Fruit fly (Drosophila melanogaster) whole organism, embryonic: ENCODE measurements around the gene CG2021.

Experiments
- Antp ChIP-seq: fragments of 200-800 bp; sonication (Bioruptor generic); optimal IDR thresholded peaks from 3 replicates; lab custom pipeline; 2016; ENCODE audit warnings: missing biosample characterization, missing genetic modification characterization
- Bteb2 ChIP-seq: fragments of 200-800 bp; sonication (Bioruptor generic); optimal IDR thresholded peaks from 2 replicates; lab custom pipeline; 2016; ENCODE audit warnings: missing biosample characterization, missing genetic modification characterization
- CG10267 ChIP-seq: fragments of 200-800 bp; sonication (Bioruptor generic); optimal IDR thresholded peaks from 2 replicates; lab custom pipeline; 2018; ENCODE audit warnings: missing biosample characterization, mild to moderate bottlenecking, missing genetic modification characterization, moderate library complexity
- CG10366 ChIP-seq: fragments of 200-800 bp; sonication (Bioruptor generic); IDR thresholded peaks from 2 replicates; pipeline ENCODE4 v1.3.6; 2022; ENCODE audit warnings: missing biosample characterization, missing genetic modification characterization
- CG10654 ChIP-seq: fragments of 200-800 bp; sonication (Bioruptor generic); optimal IDR thresholded peaks from 2 replicates; lab custom pipeline; 2016; ENCODE audit warnings: missing biosample characterization, missing genetic modification characterization
- CG10979 ChIP-seq: fragments of 200-800 bp; sonication (Bioruptor generic); optimal IDR thresholded peaks from 2 replicates; lab custom pipeline; 2018; ENCODE audit warnings: missing biosample characterization, mild to moderate bottlenecking, missing genetic modification characterization, moderate library complexity
- CG11093 ChIP-seq: fragments of 200-800 bp; sonication (Bioruptor generic); IDR thresholded peaks from 3 replicates; pipeline ENCODE4 v1.3.6; 2022; ENCODE audit warnings: missing biosample characterization, missing genetic modification characterization
- CG11398 ChIP-seq: fragments of 200-800 bp; sonication (Bioruptor generic); optimal IDR thresholded peaks from 2 replicates; lab custom pipeline; 2016; ENCODE audit warnings: missing biosample characterization, missing genetic modification characterization
- CG11456 ChIP-seq: fragments of 200-800 bp; sonication (Bioruptor generic); IDR thresholded peaks from 3 replicates; pipeline ENCODE4 v1.3.6; 2022; ENCODE audit warnings: missing biosample characterization, missing genetic modification characterization
- CG12236 ChIP-seq: fragments of 200-800 bp; sonication (Bioruptor generic); optimal IDR thresholded peaks from 2 replicates; lab custom pipeline; 2016; ENCODE audit warnings: missing biosample characterization, missing genetic modification characterization
- CG14014 ChIP-seq: fragments of 200-800 bp; sonication (Bioruptor generic); IDR thresholded peaks from 2 replicates; pipeline ENCODE4 v1.3.6; 2022; ENCODE audit warnings: missing biosample characterization, missing genetic modification characterization
- CG14441 ChIP-seq: fragments of 200-800 bp; sonication (Bioruptor generic); IDR thresholded peaks from 2 replicates; pipeline ENCODE4 v1.3.6; 2022; ENCODE audit warnings: missing biosample characterization, missing genetic modification characterization
- CG43689 ChIP-seq: fragments of 200-800 bp; sonication (Bioruptor generic); IDR thresholded peaks from 2 replicates; pipeline ENCODE4 v1.3.6; 2022; ENCODE audit warnings: missing biosample characterization, missing genetic modification characterization
- CG5953 ChIP-seq: fragments of 200-800 bp; sonication (Bioruptor generic); IDR thresholded peaks from 2 replicates; pipeline ENCODE4 v1.3.6; 2022; ENCODE audit warnings: missing biosample characterization, missing genetic modification characterization
- CG6272 ChIP-seq: fragments of 200-800 bp; sonication (Bioruptor generic); IDR thresholded peaks from 2 replicates; pipeline ENCODE4 v1.3.6; 2022; ENCODE audit warnings: missing biosample characterization, missing genetic modification characterization
- CG6689 ChIP-seq: fragments of 200-800 bp; sonication (Bioruptor generic); IDR thresholded peaks from 2 replicates; pipeline ENCODE4 v1.3.6; 2022; ENCODE audit warnings: missing biosample characterization, missing genetic modification characterization
- CG7786 ChIP-seq: fragments of 200-800 bp; sonication (Bioruptor generic); optimal IDR thresholded peaks from 2 replicates; lab custom pipeline; 2016; ENCODE audit warnings: missing biosample characterization, missing genetic modification characterization
- CG8388 ChIP-seq: fragments of 200-800 bp; sonication (Bioruptor generic); optimal IDR thresholded peaks from 2 replicates; lab custom pipeline; 2019; ENCODE audit warnings: missing biosample characterization, mild to moderate bottlenecking, missing genetic modification characterization, moderate library complexity
- CG8924 ChIP-seq: fragments of 200-800 bp; optimal IDR thresholded peaks from 3 replicates; lab custom pipeline; 2019; ENCODE audit warnings: missing biosample characterization, mild to moderate bottlenecking, missing genetic modification characterization, moderate library complexity
- CG9876 ChIP-seq: fragments of 200-800 bp; sonication (Bioruptor generic); optimal IDR thresholded peaks from 2 replicates; lab custom pipeline; 2016; ENCODE audit warnings: missing biosample characterization, missing genetic modification characterization
- D19A ChIP-seq: fragments of 200-800 bp; optimal IDR thresholded peaks from 3 replicates; lab custom pipeline; 2019; ENCODE audit warnings: missing biosample characterization, mild to moderate bottlenecking, missing genetic modification characterization, moderate library complexity
- Drgx ChIP-seq: fragments of 200-800 bp; sonication (Bioruptor generic); IDR thresholded peaks from 2 replicates; pipeline ENCODE4 v1.3.6; 2022; ENCODE audit warnings: missing biosample characterization, missing genetic modification characterization
- E2f2 ChIP-seq: fragments of 200-800 bp; sonication (Bioruptor generic); IDR thresholded peaks from 2 replicates; pipeline ENCODE4 v1.3.6; 2022; ENCODE audit warnings: missing biosample characterization, missing genetic modification characterization
- Elba2 ChIP-seq: fragments of 200-800 bp; sonication (Bioruptor generic); optimal IDR thresholded peaks from 3 replicates; lab custom pipeline; 2016; ENCODE audit warnings: missing biosample characterization, missing genetic modification characterization
- Fer3 ChIP-seq: fragments of 200-800 bp; sonication (Bioruptor generic); optimal IDR thresholded peaks from 2 replicates; lab custom pipeline; 2018; ENCODE audit warnings: missing biosample characterization, mild to moderate bottlenecking, missing genetic modification characterization, moderate library complexity
- Hsf ChIP-seq: fragments of 200-800 bp; sonication (Bioruptor generic); optimal IDR thresholded peaks from 3 replicates; lab custom pipeline; 2016; ENCODE audit warnings: missing biosample characterization, missing genetic modification characterization
- Lpt ChIP-seq: fragments of >200 bp; optimal IDR thresholded peaks from 2 replicates; lab custom pipeline; 2018; ENCODE audit warnings: missing biosample characterization, missing genetic modification characterization
- Nf-YC ChIP-seq: fragments of 200-800 bp; optimal IDR thresholded peaks from 3 replicates; lab custom pipeline; 2019; ENCODE audit warnings: missing biosample characterization, mild to moderate bottlenecking, missing genetic modification characterization, moderate library complexity
- NfI ChIP-seq: fragments of 200-800 bp; sonication (Bioruptor generic); optimal IDR thresholded peaks from 3 replicates; lab custom pipeline; 2018; ENCODE audit warnings: missing biosample characterization, mild to moderate bottlenecking, missing genetic modification characterization, moderate library complexity
- Sox100B ChIP-seq: fragments of 200-800 bp; sonication (Bioruptor generic); optimal IDR thresholded peaks from 3 replicates; lab custom pipeline; 2018; ENCODE audit warnings: missing biosample characterization, mild to moderate bottlenecking, missing genetic modification characterization
- Sry-δ ChIP-seq: fragments of 200-800 bp; sonication (Bioruptor generic); optimal IDR thresholded peaks from 2 replicates; lab custom pipeline; 2016; ENCODE audit warnings: missing biosample characterization, missing genetic modification characterization
- cato ChIP-seq: fragments of 200-800 bp; sonication (Bioruptor generic); optimal IDR thresholded peaks from 2 replicates; lab custom pipeline; 2016; ENCODE audit warnings: missing biosample characterization, missing genetic modification characterization, borderline replicate concordance
- chinmo ChIP-seq: fragments of 200-800 bp; sonication (Bioruptor generic); IDR thresholded peaks from 4 replicates; pipeline ENCODE4 v1.3.6; 2022; ENCODE audit warnings: missing biosample characterization, missing genetic modification characterization; ENCODE audit not compliant: partially characterized antibody
- chm ChIP-seq: fragments of 200-800 bp; sonication (Bioruptor generic); IDR thresholded peaks from 2 replicates; pipeline ENCODE4 v1.3.6; 2022; ENCODE audit warnings: missing biosample characterization, missing genetic modification characterization
- dan ChIP-seq: fragments of 200-800 bp; sonication (Bioruptor generic); IDR thresholded peaks from 2 replicates; pipeline ENCODE4 v1.3.6; 2022; ENCODE audit warnings: missing biosample characterization, missing genetic modification characterization
- gsb ChIP-seq: fragments of 200-800 bp; sonication (Bioruptor generic); IDR thresholded peaks from 2 replicates; pipeline ENCODE4 v1.3.6; 2022; ENCODE audit warnings: missing biosample characterization, missing genetic modification characterization
- klu ChIP-seq: fragments of 200-800 bp; sonication (Bioruptor generic); IDR thresholded peaks from 2 replicates; pipeline ENCODE4 v1.3.6; 2022; ENCODE audit warnings: missing biosample characterization, missing genetic modification characterization
- lov ChIP-seq, 2 experiments: fragments of 200-800 bp in 1 of 2; fragments of >200 bp in 1 of 2; sonication (Bioruptor generic) in 1 of 2; IDR thresholded peaks in 1 of 2; optimal IDR thresholded peaks in 1 of 2; 2 replicates in 1 of 2; 3 replicates in 1 of 2; pipeline versions ENCODE4 v1.3.6 to Lab custom; 2017 to 2022; ENCODE audit warnings: missing biosample characterization in 1 of 2, missing genetic modification characterization in 1 of 2
- mam ChIP-seq: fragments of 200-800 bp; sonication (Bioruptor generic); optimal IDR thresholded peaks from 3 replicates; lab custom pipeline; 2016; ENCODE audit warnings: missing biosample characterization, missing genetic modification characterization
- oc ChIP-seq: fragments of 200-800 bp; sonication (Bioruptor generic); optimal IDR thresholded peaks from 2 replicates; lab custom pipeline; 2018; ENCODE audit warnings: missing biosample characterization, mild to moderate bottlenecking, missing genetic modification characterization, moderate library complexity
- onecut ChIP-seq: fragments of 200-800 bp; sonication (Bioruptor generic); IDR thresholded peaks from 2 replicates; pipeline ENCODE4 v1.3.6; 2022; ENCODE audit warnings: missing biosample characterization, missing genetic modification characterization
- pho ChIP-seq: fragments of 200-800 bp; sonication (Bioruptor generic); optimal IDR thresholded peaks from 2 replicates; lab custom pipeline; 2016; ENCODE audit warnings: missing biosample characterization, missing genetic modification characterization
- repo ChIP-seq: fragments of 200-800 bp; sonication (Bioruptor generic); optimal IDR thresholded peaks from 2 replicates; lab custom pipeline; 2016; ENCODE audit warnings: missing biosample characterization, missing genetic modification characterization
- ro ChIP-seq: fragments of 200-800 bp; sonication (Bioruptor generic); IDR thresholded peaks from 2 replicates; pipeline ENCODE4 v1.3.6; 2022; ENCODE audit warnings: missing biosample characterization, missing genetic modification characterization
- schlank ChIP-seq: fragments of 200-800 bp; sonication (Bioruptor generic); optimal IDR thresholded peaks from 2 replicates; lab custom pipeline; 2018; ENCODE audit warnings: missing biosample characterization, mild to moderate bottlenecking, missing genetic modification characterization
- sd ChIP-seq: fragments of 200-800 bp; sonication (Bioruptor generic); optimal IDR thresholded peaks from 3 replicates; lab custom pipeline; 2018; ENCODE audit warnings: missing biosample characterization, mild to moderate bottlenecking, missing genetic modification characterization, moderate library complexity
- sr ChIP-seq: fragments of 200-800 bp; sonication (Bioruptor generic); IDR thresholded peaks from 3 replicates; pipeline ENCODE4 v1.3.6; 2022; ENCODE audit warnings: missing biosample characterization, missing genetic modification characterization
- vvl ChIP-seq: fragments of 200-800 bp; sonication (Bioruptor generic); IDR thresholded peaks from 2 replicates; pipeline ENCODE4 v1.3.6; 2022; ENCODE audit warnings: missing biosample characterization, missing genetic modification characterization
- zfh2 ChIP-seq: fragments of 200-800 bp; sonication (Bioruptor generic); optimal IDR thresholded peaks from 2 replicates; lab custom pipeline; 2016; ENCODE audit warnings: missing biosample characterization, missing genetic modification characterization

Gene CG2021

DNA sequence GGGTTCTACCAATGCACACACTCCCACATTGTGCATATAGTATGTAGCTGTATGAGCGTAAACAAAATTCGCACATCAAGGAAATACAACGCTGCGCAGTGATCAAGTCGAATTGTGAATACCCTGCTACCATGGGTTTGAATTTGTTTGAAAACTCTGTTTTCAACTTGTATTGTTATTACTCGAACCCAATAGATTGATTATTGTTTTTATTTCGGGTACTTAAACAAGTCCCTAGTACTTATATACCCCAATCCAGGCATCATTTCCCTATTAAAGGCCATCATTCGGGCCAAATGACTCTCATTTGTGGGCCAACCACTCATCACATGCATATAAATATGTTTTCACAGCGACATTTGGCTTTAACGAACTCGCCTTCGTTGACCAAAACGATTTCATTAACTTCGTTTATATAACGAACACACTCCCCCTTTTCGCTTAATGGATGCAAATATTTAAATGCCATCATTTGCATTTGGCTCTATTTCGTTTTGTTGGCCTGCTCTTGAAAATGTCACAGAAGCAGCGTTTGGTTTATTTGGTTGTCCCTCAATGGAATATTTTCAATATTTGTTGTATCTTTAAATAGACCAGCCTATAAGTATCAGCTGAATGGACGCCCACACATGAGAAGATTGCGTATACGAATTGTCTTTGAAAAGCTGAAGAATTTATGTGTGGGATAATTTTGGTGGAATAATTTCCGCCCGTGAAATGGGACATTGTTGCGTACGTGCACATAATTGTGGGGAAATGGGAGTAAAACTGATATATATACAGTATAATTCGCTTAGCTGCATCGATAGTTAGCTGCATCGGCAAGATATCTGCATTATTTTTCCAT is 36.9 kb downstream of the CG2021 start (continued):
- 0 out of 2 replicates have a peak, but pooled peaks have one; percentile 13 for TF ChIP-seq ro (GFP tag; lab: Robert Waterston, UW)
- TF ChIP-seq gsb = peak; percentile 56
- peak; percentile 66 for TF ChIP-seq Fer3 (tag; lab: Kevin White, UChicago)
- peak; percentile 40 for TF ChIP-seq pho
- peak; percentile 83; the same call in 3 of the 4 replicates for TF ChIP-seq chinmo (GFP tag; lab: Robert Waterston, UW)
- TF ChIP-seq CG10654 (GFP tag; lab: Kevin White, UChicago) = no peak
- TF ChIP-seq onecut (GFP tag; lab: Robert Waterston, UW) = peak; percentile 31; the same call in 1 of the 2 replicates
- TF ChIP-seq CG10366 (GFP tag; lab: Robert Waterston, UW) = peak; percentile 83
- TF ChIP-seq CG8924 (tag; lab: Kevin White, UChicago) = peak; percentile 61
- TF ChIP-seq CG7786 = peak; percentile 69
- TF ChIP-seq NfI = peak; percentile 68
- TF ChIP-seq dan (GFP tag; lab: Robert Waterston, UW) = no peak
- peak; percentile 65 for TF ChIP-seq Bteb2
- TF ChIP-seq CG10267 (tag; lab: Kevin White, UChicago) = peak; percentile 19
- no peak for TF ChIP-seq repo (GFP tag; lab: Kevin White, UChicago)
- peak; percentile 76; the same call in 2 of the 3 replicates for TF ChIP-seq CG11456 (GFP tag; lab: Robert Waterston, UW)
- TF ChIP-seq Antp = peak; percentile 57
- peak; percentile 36 for TF ChIP-seq Nf-YC (tag; lab: Kevin White, UChicago)
- no peak for TF ChIP-seq lov (optimal IDR thresholded peaks at IDR 0.05; lab: Kevin White, UChicago)
- TF ChIP-seq lov (GFP tag; IDR thresholded peaks at IDR 0.05; lab: Robert Waterston, UW) = 0 out of 3 replicates have a peak, but pooled peaks have one; percentile 23
- TF ChIP-seq CG14441 = peak; percentile 90
- no peak for TF ChIP-seq CG5953 (GFP tag; lab: Robert Waterston, UW)
- peak; percentile 64 for TF ChIP-seq zfh2 (GFP tag; lab: Kevin White, UChicago)
- peak; percentile 72 for TF ChIP-seq Hsf (GFP tag; lab: Kevin White, UChicago)
- TF ChIP-seq CG11093 = 0 out of 3 replicates have a peak, but pooled peaks have one; percentile 41
- peak; percentile 74 for TF ChIP-seq CG6689 (GFP tag; lab: Robert Waterston, UW)
- peak; percentile 92 for TF ChIP-seq sr
- TF ChIP-seq oc (tag; lab: Kevin White, UChicago) = peak; percentile 35
- no peak for TF ChIP-seq CG10979 (tag; lab: Kevin White, UChicago)
- TF ChIP-seq cato (GFP tag; lab: Kevin White, UChicago) = peak; percentile 27
- TF ChIP-seq CG12236 = no peak
- no peak for TF ChIP-seq Sox100B (GFP tag; lab: Kevin White, UChicago)
- TF ChIP-seq schlank (tag; lab: Kevin White, UChicago) = peak; percentile 18
- peak; percentile 78 for TF ChIP-seq CG14014 (GFP tag; lab: Robert Waterston, UW)
- TF ChIP-seq CG11398 (GFP tag; lab: Kevin White, UChicago) = peak; percentile 9
- TF ChIP-seq CG9876 (GFP tag; lab: Kevin White, UChicago) = peak; percentile 41
- peak; percentile 87 for TF ChIP-seq sd
- no peak for TF ChIP-seq Lpt
- TF ChIP-seq CG43689 = peak; percentile 82
- no peak for TF ChIP-seq Elba2 (GFP tag; lab: Kevin White, UChicago)
- peak; percentile 65; the same call in 1 of the 2 replicates for TF ChIP-seq chm (GFP tag; lab: Robert Waterston, UW)
- peak; percentile 67 for TF ChIP-seq mam (GFP tag; lab: Kevin White, UChicago)
- TF ChIP-seq klu = 0 out of 2 replicates have a peak, but pooled peaks have one; percentile 55
- TF ChIP-seq vvl = peak; percentile 89
- TF ChIP-seq E2f2 (GFP tag; lab: Robert Waterston, UW) = peak; percentile 62
- no peak for TF ChIP-seq Sry-δ (GFP tag; lab: Kevin White, UChicago)
- TF ChIP-seq CG8388 (GFP tag; lab: Kevin White, UChicago) = peak; percentile 2
- peak; percentile 52 for TF ChIP-seq Drgx
- peak; percentile 69 for TF ChIP-seq CG6272 (GFP tag; lab: Robert Waterston, UW)
- TF ChIP-seq D19A (tag; lab: Kevin White, UChicago) = no peak
